Worm (Caenorhabditis elegans) whole organism, L4/young adult: ENCODE results near the gene K02A6.3.

Experiments
- dao-5 ChIP-seq: sonication (generic microtip); optimal IDR thresholded peaks from 2 replicates; lab custom pipeline; 2016; ENCODE audit warnings: missing genotype, missing genetic modification characterization, moderate library complexity, missing compliant biosample characterization
- him-1 ChIP-seq: sonication (generic microtip); optimal IDR thresholded peaks from 2 replicates; lab custom pipeline; 2016; ENCODE audit warnings: missing genotype, missing genetic modification reagents, missing genetic modification characterization, missing compliant biosample characterization

- no peak for TF ChIP-seq him-1 (tag; lab: Kevin White, UChicago)
- TF ChIP-seq dao-5 (tag; lab: Kevin White, UChicago) = no peak
These were observed 6.9 kb upstream of the K02A6.3 start for ce11 chrX:8238639-8239055.
